Worm (Caenorhabditis elegans) whole organism, mixed stage, embryonic: Measurements from ENCODE around the gene F38B2.3.

Experiments
- ces-1 ChIP-seq: fragments of 150-350 bp; optimal IDR thresholded peaks from 2 replicates; lab custom pipeline; 2014; ENCODE audit warnings: missing biosample characterization, missing genetic modification reagents, missing genetic modification characterization
- elt-1 ChIP-seq: sonication (generic microtip); optimal IDR thresholded peaks from 2 replicates; lab custom pipeline; 2017; ENCODE audit warnings: missing genetic modification characterization, mild to moderate bottlenecking, missing compliant biosample characterization, antibody characterized with exemption, moderate library complexity, borderline replicate concordance; ENCODE audit not compliant: insufficient read depth
- mab-5 ChIP-seq: fragments of 150-350 bp; optimal IDR thresholded peaks from 2 replicates; lab custom pipeline; 2014; ENCODE audit warnings: missing biosample characterization, missing genetic modification characterization
- mep-1 ChIP-seq: fragments of 150-350 bp; optimal IDR thresholded peaks from 2 replicates; lab custom pipeline; 2017; ENCODE audit warnings: missing biosample characterization, missing genetic modification reagents, missing genetic modification characterization, inconsistent platforms
- nhr-237 ChIP-seq: fragments of 150-350 bp; optimal IDR thresholded peaks from 2 replicates; lab custom pipeline; 2014; ENCODE audit warnings: missing biosample characterization, missing genetic modification characterization
- nhr-28 ChIP-seq: fragments of 150-350 bp; optimal IDR thresholded peaks from 2 replicates; lab custom pipeline; 2014; ENCODE audit warnings: missing biosample characterization, missing genetic modification characterization
- pha-4 ChIP-seq: fragments of 150-350 bp; optimal IDR thresholded peaks from 2 replicates; lab custom pipeline; 2018; ENCODE audit warnings: missing biosample characterization, missing genetic modification reagents, missing genetic modification characterization
- unc-62 ChIP-seq: fragments of 150-350 bp; optimal IDR thresholded peaks from 2 replicates; lab custom pipeline; 2014; ENCODE audit warnings: missing biosample characterization, missing genetic modification reagents, missing genetic modification characterization

ce11 chrX:11241479-11241878 is 44.7 kb downstream of the F38B2.3 start:
- TF ChIP-seq nhr-237 (tag; lab: Kevin White, UChicago) (no peak), elt-1 (tag; lab: Kevin White, UChicago) (no peak), unc-62 (no peak), mep-1 (tag; lab: Kevin White, UChicago) (no peak), mab-5 (tag; lab: Kevin White, UChicago) (no peak), nhr-28 (tag; lab: Kevin White, UChicago) (no peak), pha-4 (tag; lab: Kevin White, UChicago) (no peak), ces-1 (GFP tag; lab: Kevin White, UChicago) (no peak)
